Worm (Caenorhabditis elegans) whole organism, midembryonic: Measurements from ENCODE around the gene eyg-1.

Source experiments
- cog-1 ChIP-seq: sonication (generic microtip); optimal IDR thresholded peaks from 2 replicates; lab custom pipeline; 2016; ENCODE audit warnings: missing genetic modification characterization, missing compliant biosample characterization
- flt-1 ChIP-seq: fragments of 200-800 bp; sonication (Bioruptor generic); IDR thresholded peaks from 2 replicates; pipeline ENCODE4 v1.3.6; 2022; ENCODE audit warnings: missing genetic modification characterization, missing compliant biosample characterization
- klf-2 ChIP-seq: fragments of 200-800 bp; sonication (Bioruptor generic); conservative IDR thresholded peaks from 2 replicates; pipeline ENCODE4 v1.3.6; 2022; ENCODE audit warnings: missing genetic modification reagents, missing genetic modification characterization, missing compliant biosample characterization
- ztf-29 ChIP-seq: fragments of 200-800 bp; sonication (Bioruptor generic); IDR thresholded peaks from 2 replicates; pipeline ENCODE4 v1.3.6; 2022; ENCODE audit warnings: missing genetic modification reagents, missing genetic modification characterization, missing compliant biosample characterization

DNA sequence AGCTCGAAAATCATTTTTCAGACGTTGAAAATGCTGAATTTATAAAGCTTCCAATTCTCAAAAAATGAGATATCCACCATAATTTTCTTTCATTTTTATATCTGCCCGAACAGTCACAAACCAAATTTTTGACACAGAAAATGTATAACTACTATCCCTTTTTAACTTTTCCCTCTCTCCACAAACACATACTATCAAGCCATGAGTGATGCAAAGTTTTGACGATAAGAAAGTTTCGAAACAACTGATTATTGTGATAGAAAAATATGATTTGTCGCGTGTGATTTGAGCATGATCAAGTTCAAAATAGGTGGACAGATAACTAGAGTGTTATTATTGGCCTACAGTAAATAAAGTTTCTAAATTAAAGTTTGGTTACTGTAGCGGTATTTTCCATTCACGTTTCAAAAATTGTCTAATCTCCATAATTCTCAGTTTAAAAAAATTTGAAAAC is 20.2 kb downstream of the eyg-1 start, which contains the start of gene cyp-13A8:
- TF ChIP-seq klf-2 (GFP tag; lab: Robert Waterston, UW): no peak
- TF ChIP-seq flt-1 (GFP tag; lab: Robert Waterston, UW): no peak
- TF ChIP-seq ztf-29 (GFP tag; lab: Robert Waterston, UW): no peak
- no peak for TF ChIP-seq cog-1
